Worm (Caenorhabditis elegans) whole organism, young adult: ENCODE results near the gene nhr-128.

Experiments used
- F22D6.2 ChIP-seq: sonication (generic microtip); optimal IDR thresholded peaks from 2 replicates; lab custom pipeline; 2016; ENCODE audit warnings: mild to moderate bottlenecking, missing genetic modification characterization, missing compliant biosample characterization
- F39B2.1 ChIP-seq: fragments of 200-800 bp; sonication (Bioruptor generic); IDR thresholded peaks from 2 replicates; pipeline ENCODE4 v1.3.6; 2022; ENCODE audit warnings: missing genetic modification reagents, missing genetic modification characterization, missing compliant biosample characterization
- F49E8.2 ChIP-seq: sonication (generic microtip); optimal IDR thresholded peaks from 3 replicates; lab custom pipeline; 2017; ENCODE audit warnings: missing genetic modification characterization, mild to moderate bottlenecking, missing compliant biosample characterization, antibody characterized with exemption, moderate library complexity; ENCODE audit not compliant: insufficient read depth
- Y53G8AR.9 ChIP-seq: fragments of 200-800 bp; sonication (Bioruptor generic); conservative IDR thresholded peaks from 2 replicates; pipeline ENCODE4 v1.3.6; 2022; ENCODE audit warnings: missing genetic modification reagents, missing genetic modification characterization, missing compliant biosample characterization
- cebp-1 ChIP-seq, 2 experiments: fragments of 200-800 bp in 1 of 2; sonication (Bioruptor generic) in 1 of 2; sonication (generic microtip) in 1 of 2; IDR thresholded peaks in 1 of 2; optimal IDR thresholded peaks in 1 of 2; 2 replicates each; pipeline versions ENCODE4 v1.3.6 to Lab custom; 2017 to 2022; ENCODE audit warnings: missing compliant biosample characterization in 2 of 2, missing genetic modification characterization in 2 of 2, mild to moderate bottlenecking in 1 of 2, missing genetic modification reagents in 1 of 2, moderate library complexity in 1 of 2
- cebp-2 ChIP-seq: fragments of 200-800 bp; sonication (Bioruptor generic); IDR thresholded peaks from 2 replicates; pipeline ENCODE4 v1.3.6; 2022; ENCODE audit warnings: missing genetic modification characterization, missing compliant biosample characterization
- nfya-2 ChIP-seq: fragments of 200-800 bp; sonication (Bioruptor generic); IDR thresholded peaks from 2 replicates; pipeline ENCODE4 v1.3.6; 2022; ENCODE audit warnings: missing genetic modification reagents, missing genetic modification characterization, missing compliant biosample characterization
- nhr-80 ChIP-seq: sonication (generic microtip); optimal IDR thresholded peaks from 2 replicates; lab custom pipeline; 2016; ENCODE audit warnings: missing genetic modification characterization, missing compliant biosample characterization
- nhr-90 ChIP-seq: sonication (generic microtip); optimal IDR thresholded peaks from 2 replicates; lab custom pipeline; 2016; ENCODE audit warnings: missing genotype, mild to moderate bottlenecking, missing genetic modification characterization, missing compliant biosample characterization
- sea-2 ChIP-seq: fragments of 200-800 bp; sonication (Bioruptor generic); IDR thresholded peaks from 2 replicates; pipeline ENCODE4 v1.3.6; 2022; ENCODE audit warnings: missing genetic modification characterization, missing compliant biosample characterization
- unc-130 ChIP-seq: sonication (generic microtip); optimal IDR thresholded peaks from 2 replicates; lab custom pipeline; 2016; ENCODE audit warnings: missing genetic modification reagents, missing genetic modification characterization, missing compliant biosample characterization
- unc-62 ChIP-seq: fragments of 150-350 bp; optimal IDR thresholded peaks from 2 replicates; lab custom pipeline; 2014; ENCODE audit warnings: missing biosample characterization, missing genetic modification reagents, missing genetic modification characterization
- zfh-2 ChIP-seq: fragments of 200-800 bp; sonication (Bioruptor generic); conservative IDR thresholded peaks from 2 replicates; pipeline ENCODE4 v1.3.6; 2022; ENCODE audit warnings: missing genetic modification reagents, missing genetic modification characterization, missing compliant biosample characterization
- ztf-6 ChIP-seq: fragments of 200-800 bp; sonication (Bioruptor generic); IDR thresholded peaks from 2 replicates; pipeline ENCODE4 v1.3.6; 2022; ENCODE audit warnings: missing genetic modification reagents, missing genetic modification characterization, missing compliant biosample characterization

- TF ChIP-seq nhr-90 (no peak), F49E8.2 (tag; lab: Kevin White, UChicago) (no peak), zfh-2 (GFP tag; lab: Robert Waterston, UW) (no peak), Y53G8AR.9 (no peak), cebp-1 (GFP tag; IDR thresholded peaks at IDR 0.05; lab: Robert Waterston, UW) (no peak), cebp-1 (tag; optimal IDR thresholded peaks at IDR 0.05; lab: Kevin White, UChicago) (no peak), unc-130 (GFP tag; lab: Kevin White, UChicago) (no peak), F22D6.2 (tag; lab: Kevin White, UChicago) (no peak), sea-2 (GFP tag; lab: Robert Waterston, UW) (no peak), F39B2.1 (GFP tag; lab: Robert Waterston, UW) (no peak), unc-62 (no peak), nfya-2 (GFP tag; lab: Robert Waterston, UW) (no peak), nhr-80 (tag; lab: Kevin White, UChicago) (peak; percentile 24), ztf-6 (GFP tag; lab: Robert Waterston, UW) (no peak), cebp-2 (GFP tag; lab: Robert Waterston, UW) (no peak)
Measured at ce11 chrV:2201240-2201639, 20.6 kb upstream of the nhr-128 start, which contains the start of gene cyp-32B1.
